Worm (Caenorhabditis elegans) whole organism, L1 larva: ENCODE data around the gene srw-15.

Experiments used
- Y116A8C.19 ChIP-seq: sonication (generic microtip); optimal IDR thresholded peaks from 2 replicates; lab custom pipeline; 2016; ENCODE audit warnings: missing compliant biosample characterization, missing genetic modification characterization, borderline replicate concordance
- ama-1 ChIP-seq: fragments of 150-350 bp; optimal IDR thresholded peaks from 2 replicates; lab custom pipeline; 2014
- elt-2 ChIP-seq: sonication (generic microtip); optimal IDR thresholded peaks from 2 replicates; lab custom pipeline; 2016; ENCODE audit warnings: missing genetic modification characterization, mild to moderate bottlenecking, inconsistent platforms, missing compliant biosample characterization, missing genetic modification reagents
- fkh-10 ChIP-seq: sonication (generic microtip); optimal IDR thresholded peaks from 2 replicates; lab custom pipeline; 2017; ENCODE audit warnings: missing biosample characterization, missing genetic modification reagents, missing genetic modification characterization
- mdl-1 ChIP-seq, 2 experiments: fragments of 150-350 bp; optimal IDR thresholded peaks; 2 replicates each; lab custom pipeline; 2014 to 2017; ENCODE audit warnings: missing biosample characterization in 2 of 2, missing genetic modification characterization in 2 of 2, inconsistent platforms in 1 of 2
- nhr-12 ChIP-seq: sonication (generic microtip); optimal IDR thresholded peaks from 2 replicates; lab custom pipeline; 2017; ENCODE audit warnings: missing biosample characterization, missing genetic modification characterization
- nhr-28 ChIP-seq: fragments of 150-350 bp; optimal IDR thresholded peaks from 2 replicates; lab custom pipeline; 2014; ENCODE audit warnings: missing biosample characterization, missing genetic modification characterization
- pag-3 ChIP-seq: sonication (generic microtip); optimal IDR thresholded peaks from 2 replicates; lab custom pipeline; 2017; ENCODE audit warnings: missing genetic modification characterization, mild to moderate bottlenecking, missing compliant biosample characterization, antibody characterized with exemption, borderline replicate concordance; ENCODE audit not compliant: insufficient read depth
- unc-62 ChIP-seq: fragments of 150-350 bp; optimal IDR thresholded peaks from 2 replicates; lab custom pipeline; 2014; ENCODE audit warnings: missing biosample characterization, missing genetic modification reagents, missing genetic modification characterization
- ztf-11 ChIP-seq, 2 experiments: sonication (generic microtip); optimal IDR thresholded peaks; 2 replicates each; lab custom pipeline; 2016 to 2017; ENCODE audit warnings: missing genetic modification characterization in 2 of 2, missing biosample characterization in 1 of 2, missing compliant biosample characterization in 1 of 2

- no peak for TF ChIP-seq ztf-11 (tag; optimal IDR thresholded peaks at IDR 0.05; lab: Kevin White, UChicago)
- no peak for TF ChIP-seq pag-3 (tag; lab: Kevin White, UChicago)
- peak; percentile 55 for TF ChIP-seq elt-2 (tag; lab: Kevin White, UChicago)
- TF ChIP-seq unc-62 (GFP tag; lab: Kevin White, UChicago): no peak
- TF ChIP-seq nhr-12 (tag; lab: Kevin White, UChicago): no peak
- no peak for TF ChIP-seq mdl-1 (tag; optimal IDR thresholded peaks at IDR 0.05; lab: Kevin White, UChicago)
- TF ChIP-seq ama-1 (lab: Kevin White, UChicago): no peak
- TF ChIP-seq Y116A8C.19 (tag; lab: Kevin White, UChicago): no peak
- TF ChIP-seq nhr-28 (tag; lab: Kevin White, UChicago): no peak
- no peak for TF ChIP-seq fkh-10
Measured at ce11 chrV:15192377-15192776, 38.0 kb upstream of the srw-15 start, which contains the start of gene plc-2.
